Worm (Caenorhabditis elegans) whole organism, L1 larva: ENCODE data around the gene C27B7.9.
A peak's percentile ranks its signal among the peaks of the same experiment; 100 is the strongest.

Source experiments
- aha-1 ChIP-seq: fragments of 150-350 bp; optimal IDR thresholded peaks from 2 replicates; lab custom pipeline; 2014; ENCODE audit warnings: missing biosample characterization, missing genetic modification characterization
- ceh-63 ChIP-seq: fragments of 200-800 bp; sonication (Bioruptor generic); optimal IDR thresholded peaks from 2 replicates; lab custom pipeline; 2018; ENCODE audit warnings: mild to moderate bottlenecking, missing genetic modification characterization, missing compliant biosample characterization
- ceh-82 ChIP-seq, 3 experiments: fragments of 150-350 bp in 1 of 3; sonication (generic microtip) in 2 of 3; optimal IDR thresholded peaks; 2 replicates each; lab custom pipeline; 2014 to 2017; ENCODE audit warnings: missing biosample characterization in 3 of 3, missing genetic modification characterization in 3 of 3
- ceh-90 ChIP-seq: sonication (generic microtip); optimal IDR thresholded peaks from 2 replicates; lab custom pipeline; 2016; ENCODE audit warnings: missing genetic modification characterization, missing compliant biosample characterization
- dpl-1 ChIP-seq, 3 experiments: fragments of 150-350 bp in 2 of 3; sonication (generic microtip) in 1 of 3; optimal IDR thresholded peaks; 2 replicates each; lab custom pipeline; 2014 to 2017; ENCODE audit warnings: missing biosample characterization in 3 of 3, missing genetic modification characterization in 3 of 3, missing genetic modification reagents in 3 of 3
- efl-1 ChIP-seq, 4 experiments: fragments of 150-350 bp; optimal IDR thresholded peaks in 3 of 4; peaks in 1 of 4; 1 replicate in 1 of 4; 2 replicates in 3 of 4; lab custom pipeline; 2014; ENCODE audit warnings: missing biosample characterization in 2 of 4, missing genetic modification characterization in 2 of 4, missing genetic modification reagents in 2 of 4
- efl-3 ChIP-seq: fragments of 200-800 bp; sonication (Bioruptor generic); optimal IDR thresholded peaks from 2 replicates; lab custom pipeline; 2018; ENCODE audit warnings: mild to moderate bottlenecking, missing genetic modification characterization, missing compliant biosample characterization
- elt-2 ChIP-seq: sonication (generic microtip); optimal IDR thresholded peaks from 2 replicates; lab custom pipeline; 2016; ENCODE audit warnings: missing genetic modification characterization, mild to moderate bottlenecking, inconsistent platforms, missing compliant biosample characterization, missing genetic modification reagents
- elt-3 ChIP-seq, 6 experiments: fragments of 150-350 bp in 1 of 6; sonication (generic microtip); optimal IDR thresholded peaks; 2 replicates each; lab custom pipeline; 2017 to 2018; ENCODE audit warnings: missing biosample characterization in 6 of 6, missing genetic modification characterization in 6 of 6, inconsistent platforms in 1 of 6
- ets-5 ChIP-seq: fragments of 200-800 bp; sonication (Bioruptor generic); IDR thresholded peaks from 2 replicates; pipeline ENCODE4 v1.3.6; 2022; ENCODE audit warnings: missing genetic modification characterization, missing compliant biosample characterization
- fkh-4 ChIP-seq: sonication (generic microtip); optimal IDR thresholded peaks from 2 replicates; lab custom pipeline; 2016; ENCODE audit warnings: missing compliant biosample characterization, missing genetic modification characterization, borderline replicate concordance
- fos-1 ChIP-seq: fragments of 150-350 bp; optimal IDR thresholded peaks from 2 replicates; lab custom pipeline; 2014; ENCODE audit warnings: missing biosample characterization, missing genetic modification characterization
- grh-1 ChIP-seq: fragments of 200-800 bp; sonication (Bioruptor generic); IDR thresholded peaks from 2 replicates; pipeline ENCODE4 v1.3.6; 2022; ENCODE audit warnings: missing genetic modification reagents, missing genetic modification characterization, missing compliant biosample characterization
- isw-1 ChIP-seq: fragments of 200-800 bp; sonication (Bioruptor generic); IDR thresholded peaks from 2 replicates; pipeline ENCODE4 v1.3.6; 2022; ENCODE audit warnings: missing genetic modification characterization, missing compliant biosample characterization
- jun-1 ChIP-seq: fragments of 150-350 bp; optimal IDR thresholded peaks from 2 replicates; lab custom pipeline; 2014; ENCODE audit warnings: missing biosample characterization, missing genetic modification reagents, missing genetic modification characterization
- lin-13 ChIP-seq: fragments of 150-350 bp; optimal IDR thresholded peaks from 2 replicates; lab custom pipeline; 2014; ENCODE audit warnings: missing biosample characterization, missing genetic modification reagents, missing genetic modification characterization
- lin-14 ChIP-seq: fragments of 200-800 bp; sonication (Bioruptor generic); optimal IDR thresholded peaks from 2 replicates; lab custom pipeline; 2018; ENCODE audit warnings: mild to moderate bottlenecking, missing genetic modification characterization, moderate library complexity, missing compliant biosample characterization
- lir-3 ChIP-seq: sonication (generic microtip); optimal IDR thresholded peaks from 2 replicates; lab custom pipeline; 2016; ENCODE audit warnings: mild to moderate bottlenecking, missing genetic modification characterization, moderate library complexity, missing compliant biosample characterization; ENCODE audit not compliant: poor library complexity
- lsy-2 ChIP-seq, 2 experiments: fragments of 150-350 bp; optimal IDR thresholded peaks; 2 replicates each; lab custom pipeline; 2014; ENCODE audit warnings: missing biosample characterization in 2 of 2, missing genetic modification characterization in 2 of 2
- mep-1 ChIP-seq: fragments of 150-350 bp; optimal IDR thresholded peaks from 2 replicates; lab custom pipeline; 2014; ENCODE audit warnings: missing biosample characterization, missing genetic modification characterization
- nhr-11 ChIP-seq: fragments of 150-350 bp; optimal IDR thresholded peaks from 2 replicates; lab custom pipeline; 2014; ENCODE audit warnings: missing biosample characterization, missing genetic modification characterization
- nhr-19 ChIP-seq: fragments of 200-800 bp; sonication (Bioruptor generic); conservative IDR thresholded peaks from 2 replicates; pipeline ENCODE4 v1.3.6; 2022; ENCODE audit warnings: missing genetic modification characterization, missing compliant biosample characterization
- nhr-28 ChIP-seq: fragments of 150-350 bp; optimal IDR thresholded peaks from 2 replicates; lab custom pipeline; 2014; ENCODE audit warnings: missing biosample characterization, missing genetic modification characterization
- nhr-77 ChIP-seq: fragments of 150-350 bp; optimal IDR thresholded peaks from 2 replicates; lab custom pipeline; 2014; ENCODE audit warnings: missing biosample characterization, missing genetic modification characterization
- nhr-85 ChIP-seq: sonication (generic microtip); peaks from one replicate; lab custom pipeline; 2016; ENCODE audit warnings: missing genetic modification characterization, inconsistent platforms, missing compliant biosample characterization
- nhr-90 ChIP-seq: sonication (generic microtip); optimal IDR thresholded peaks from 2 replicates; lab custom pipeline; 2016; ENCODE audit warnings: mild to moderate bottlenecking, missing genetic modification characterization, missing compliant biosample characterization; ENCODE audit not compliant: poor library complexity
- pag-3 ChIP-seq: sonication (generic microtip); optimal IDR thresholded peaks from 2 replicates; lab custom pipeline; 2017; ENCODE audit warnings: missing genetic modification characterization, mild to moderate bottlenecking, missing compliant biosample characterization, antibody characterized with exemption, borderline replicate concordance; ENCODE audit not compliant: insufficient read depth
- rnt-1 ChIP-seq: sonication (generic microtip); optimal IDR thresholded peaks from 2 replicates; lab custom pipeline; 2016; ENCODE audit warnings: mild to moderate bottlenecking, missing genetic modification characterization, moderate library complexity, missing compliant biosample characterization
- skn-1 ChIP-seq: fragments of 150-350 bp; optimal IDR thresholded peaks from 2 replicates; lab custom pipeline; 2014; ENCODE audit warnings: missing biosample characterization, missing genetic modification characterization
- snu-23 ChIP-seq: sonication (generic microtip); optimal IDR thresholded peaks from 2 replicates; lab custom pipeline; 2016; ENCODE audit warnings: missing genetic modification characterization, missing compliant biosample characterization
- sox-4 ChIP-seq: sonication (generic microtip); optimal IDR thresholded peaks from 2 replicates; lab custom pipeline; 2016; ENCODE audit warnings: missing genetic modification characterization, missing compliant biosample characterization
- sup-37 ChIP-seq: fragments of 200-800 bp; sonication (Bioruptor generic); optimal IDR thresholded peaks from 2 replicates; lab custom pipeline; 2018; ENCODE audit warnings: mild to moderate bottlenecking, missing genetic modification characterization, missing compliant biosample characterization
- swsn-7 ChIP-seq: sonication (generic microtip); optimal IDR thresholded peaks from 2 replicates; lab custom pipeline; 2016; ENCODE audit warnings: missing genetic modification characterization, missing compliant biosample characterization
- unc-62 ChIP-seq: fragments of 150-350 bp; optimal IDR thresholded peaks from 2 replicates; lab custom pipeline; 2014; ENCODE audit warnings: missing biosample characterization, missing genetic modification reagents, missing genetic modification characterization
- vab-15 ChIP-seq: sonication (generic microtip); optimal IDR thresholded peaks from 2 replicates; lab custom pipeline; 2017; ENCODE audit warnings: missing genotype, mild to moderate bottlenecking, missing genetic modification characterization, missing compliant biosample characterization
- xbp-1 ChIP-seq: sonication (generic microtip); optimal IDR thresholded peaks from 2 replicates; lab custom pipeline; 2016; ENCODE audit warnings: missing genetic modification characterization, missing compliant biosample characterization

The C27B7.9 gene

ce11 chrIV:8916010-8916409 lies at the start of gene C27B7.9:
Gene C27B7.9 (minus strand): TSS chrIV:8916110.
- TF ChIP-seq nhr-90 (tag; lab: Kevin White, UChicago) (no peak), vab-15 (tag; lab: Kevin White, UChicago) (no peak), lir-3 (tag; lab: Kevin White, UChicago) (no peak), nhr-85 (tag; lab: Kevin White, UChicago) (no peak), efl-3 (no peak), fkh-4 (no peak), ceh-90 (tag; lab: Kevin White, UChicago) (no peak), nhr-19 (GFP tag; lab: Robert Waterston, UW) (no peak), ceh-63 (no peak)
- TF ChIP-seq, all 84 proteins: peak for 0

DNA sequence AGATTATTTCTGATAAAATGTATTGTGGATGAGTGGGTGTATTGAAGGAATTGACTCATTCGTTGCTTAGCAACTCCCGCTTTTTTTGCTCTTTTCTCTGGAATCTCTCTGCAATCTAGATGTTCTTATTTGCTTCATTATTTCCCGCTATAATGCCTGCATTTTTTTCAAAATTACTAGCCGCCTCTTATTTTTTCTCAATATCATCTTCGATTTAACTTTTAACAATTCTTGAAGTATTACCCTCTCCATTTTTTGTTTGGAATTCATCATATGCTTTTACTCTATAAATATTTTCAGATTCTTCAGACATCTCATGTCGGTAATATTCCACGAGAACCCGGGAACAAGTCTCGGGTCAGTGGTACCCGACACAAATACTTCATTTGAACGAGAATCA lies 40.3 kb upstream of the C27B7.9 start, which contains the start of gene tpra-1:
TSS of gene tpra-1 (plus strand) at position 301 of the 400 bp plus-strand sequence.
- no peak for TF ChIP-seq lsy-2 (tag; optimal IDR thresholded peaks at IDR 0.05; lab: Kevin White, UChicago)
- no peak for TF ChIP-seq jun-1 (tag; lab: Kevin White, UChicago)
- TF ChIP-seq ceh-82 (tag; optimal IDR thresholded peaks at IDR 0.05; lab: Kevin White, UChicago) = no peak
- no peak for TF ChIP-seq isw-1 (GFP tag; lab: Robert Waterston, UW)
- TF ChIP-seq ets-5 (GFP tag; lab: Robert Waterston, UW) = no peak
- no peak for TF ChIP-seq nhr-28 (tag; lab: Kevin White, UChicago)
- no peak for TF ChIP-seq sox-4 (tag; lab: Kevin White, UChicago)
- TF ChIP-seq dpl-1 (GFP tag; optimal IDR thresholded peaks at IDR 0.05; lab: Kevin White, UChicago) = no peak

DNA sequence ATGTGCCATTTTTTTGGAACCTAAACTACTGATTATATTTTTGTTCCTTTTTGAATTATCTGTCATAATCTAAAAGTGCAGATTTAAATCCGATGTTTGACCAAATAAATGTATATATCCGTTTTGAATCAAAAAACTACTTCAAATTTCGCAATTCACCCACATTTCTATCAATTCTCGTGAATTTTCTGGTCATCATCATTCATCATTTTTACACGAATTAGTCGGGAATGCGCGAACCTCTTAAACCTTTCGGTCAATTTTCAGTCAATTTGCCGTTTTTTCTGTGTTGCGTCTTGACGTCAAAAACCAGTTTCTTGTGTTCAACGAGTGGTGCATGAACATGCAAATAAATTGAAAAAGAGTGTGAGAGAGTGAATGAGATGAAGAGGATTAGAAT lies 38.2 kb upstream of the C27B7.9 start:
- TF ChIP-seq aha-1 (tag; lab: Kevin White, UChicago) (no peak), mep-1 (tag; lab: Kevin White, UChicago) (no peak), snu-23 (GFP tag; lab: Kevin White, UChicago) (peak; percentile 24), rnt-1 (tag; lab: Kevin White, UChicago) (no peak), lin-14 (GFP tag; lab: Kevin White, UChicago) (peak; percentile 56), fos-1 (no peak), lsy-2 (tag; optimal IDR thresholded peaks at IDR 0.05; lab: Kevin White, UChicago) (no peak), ets-5 (GFP tag; lab: Robert Waterston, UW) (no peak), ceh-82 (tag; optimal IDR thresholded peaks at IDR 0.05; lab: Kevin White, UChicago) (no peak), swsn-7 (tag; lab: Kevin White, UChicago) (no peak), grh-1 (GFP tag; lab: Robert Waterston, UW) (no peak; the same call in 1 of the 2 replicates), skn-1 (tag; lab: Kevin White, UChicago) (peak; percentile 34), pag-3 (tag; lab: Kevin White, UChicago) (no peak), efl-1 (optimal IDR thresholded peaks at IDR 0.05; lab: Kevin White, UChicago) (no peak), efl-1 (GFP tag; optimal IDR thresholded peaks at IDR 0.05 in 1 of 2; lab: Kevin White, UChicago) (peak in 1 of 2 experiments; percentile 74), nhr-28 (tag; lab: Kevin White, UChicago) (no peak), nhr-11 (tag; lab: Kevin White, UChicago) (no peak)

- TF ChIP-seq nhr-77 (no peak), xbp-1 (tag; lab: Kevin White, UChicago) (no peak), unc-62 (GFP tag; lab: Kevin White, UChicago) (no peak), elt-2 (tag; lab: Kevin White, UChicago) (peak; percentile 16), sup-37 (no peak), lin-13 (no peak), efl-1 (optimal IDR thresholded peaks at IDR 0.05; lab: Kevin White, UChicago) (no peak), efl-1 (GFP tag; optimal IDR thresholded peaks at IDR 0.05 in 1 of 2; lab: Kevin White, UChicago) (peak in 1 of 2 experiments; percentile 90), elt-3 (tag; optimal IDR thresholded peaks at IDR 0.05; lab: Kevin White, UChicago) (no peak)
These were observed 36.1 kb upstream of the C27B7.9 start for ce11 chrIV:8951953-8952567.
